Fruit fly (Drosophila melanogaster) whole organism, embryonic: ENCODE results near the gene Ugt37D1.

Experiments
- BEAF-32 ChIP-seq: fragments of 200-800 bp; sonication (Bioruptor generic); optimal IDR thresholded peaks from 3 replicates; lab custom pipeline; 2017; ENCODE audit warnings: missing biosample characterization, missing genetic modification characterization, mild to moderate bottlenecking, moderate library complexity, missing genetic modification reagents
- BtbVII ChIP-seq: fragments of 200-800 bp; sonication (Bioruptor generic); optimal IDR thresholded peaks from 3 replicates; lab custom pipeline; 2017; ENCODE audit warnings: missing biosample characterization, mild to moderate bottlenecking, missing genetic modification characterization
- CG10321 ChIP-seq: fragments of 200-800 bp; sonication (Bioruptor generic); IDR thresholded peaks from 2 replicates; pipeline ENCODE4 v1.3.6; 2022; ENCODE audit warnings: missing biosample characterization, missing genetic modification characterization
- CG11085 ChIP-seq: fragments of 200-800 bp; sonication (Bioruptor generic); IDR thresholded peaks from 2 replicates; pipeline ENCODE4 v1.3.6; 2022; ENCODE audit warnings: missing biosample characterization, missing genetic modification characterization
- CG13424 ChIP-seq: fragments of 200-800 bp; sonication (Bioruptor generic); optimal IDR thresholded peaks from 2 replicates; lab custom pipeline; 2019; ENCODE audit warnings: missing biosample characterization, mild to moderate bottlenecking, missing genetic modification characterization, moderate library complexity
- CG13775 ChIP-seq: fragments of 200-800 bp; sonication (Bioruptor generic); optimal IDR thresholded peaks from 3 replicates; lab custom pipeline; 2017; ENCODE audit warnings: missing biosample characterization, mild to moderate bottlenecking, missing genetic modification characterization
- CG14050 ChIP-seq: fragments of 200-800 bp; sonication (Bioruptor generic); IDR thresholded peaks from 3 replicates; pipeline ENCODE4 v1.3.6; 2022; ENCODE audit warnings: missing biosample characterization, missing genetic modification characterization
- CG15601 ChIP-seq: fragments of 200-800 bp; sonication (Bioruptor generic); optimal IDR thresholded peaks from 3 replicates; lab custom pipeline; 2019; ENCODE audit warnings: missing biosample characterization, mild to moderate bottlenecking, missing genetic modification characterization, moderate library complexity
- CG1602 ChIP-seq: fragments of 200-800 bp; sonication (Bioruptor generic); optimal IDR thresholded peaks from 3 replicates; lab custom pipeline; 2016; ENCODE audit warnings: missing biosample characterization, missing genetic modification characterization
- CG16779 ChIP-seq: fragments of 200-800 bp; sonication (Bioruptor generic); IDR thresholded peaks from 2 replicates; pipeline ENCODE4 v1.3.6; 2022; ENCODE audit warnings: missing biosample characterization, missing genetic modification characterization
- CG1792 ChIP-seq: fragments of 200-800 bp; sonication (Bioruptor generic); optimal IDR thresholded peaks from 2 replicates; lab custom pipeline; 2016; ENCODE audit warnings: missing biosample characterization, missing genetic modification characterization
- CG1832 ChIP-seq: fragments of 200-800 bp; sonication (Bioruptor generic); optimal IDR thresholded peaks from 2 replicates; lab custom pipeline; 2017; ENCODE audit warnings: missing biosample characterization, mild to moderate bottlenecking, missing genetic modification characterization, inconsistent platforms
- CG18619 ChIP-seq: fragments of 200-800 bp; sonication (Bioruptor generic); optimal IDR thresholded peaks from 3 replicates; lab custom pipeline; 2017; ENCODE audit warnings: missing biosample characterization, mild to moderate bottlenecking, missing genetic modification characterization
- CG2120 ChIP-seq: fragments of 200-800 bp; sonication (Bioruptor generic); optimal IDR thresholded peaks from 3 replicates; lab custom pipeline; 2016; ENCODE audit warnings: missing biosample characterization, missing genetic modification characterization
- CG2678 ChIP-seq: fragments of 200-800 bp; sonication (Bioruptor generic); optimal IDR thresholded peaks from 3 replicates; lab custom pipeline; 2019; ENCODE audit warnings: missing biosample characterization, mild to moderate bottlenecking, missing genetic modification characterization, moderate library complexity
- CG3407 ChIP-seq: fragments of 200-800 bp; sonication (Bioruptor generic); optimal IDR thresholded peaks from 2 replicates; lab custom pipeline; 2018; ENCODE audit warnings: missing biosample characterization, mild to moderate bottlenecking, missing genetic modification characterization
- CG34422 ChIP-seq: fragments of 200-800 bp; sonication (Bioruptor generic); IDR thresholded peaks from 3 replicates; pipeline ENCODE4 v1.3.6; 2022; ENCODE audit warnings: missing biosample characterization, missing genetic modification characterization
- CG3726 ChIP-seq: fragments of 200-800 bp; sonication (Bioruptor generic); IDR thresholded peaks from 3 replicates; pipeline ENCODE4, ENCODE4 v1.3.6; 2022; ENCODE audit warnings: missing biosample characterization, missing genetic modification characterization
- CG4328 ChIP-seq: fragments of 200-800 bp; sonication (Bioruptor generic); optimal IDR thresholded peaks from 3 replicates; lab custom pipeline; 2017; ENCODE audit warnings: missing biosample characterization, missing genetic modification reagents, missing genetic modification characterization
- CG4730 ChIP-seq: fragments of 200-800 bp; sonication (Bioruptor generic); IDR thresholded peaks from 2 replicates; pipeline ENCODE4 v1.3.6; 2022; ENCODE audit warnings: missing biosample characterization, missing genetic modification characterization
- CG5953 ChIP-seq: fragments of 200-800 bp; sonication (Bioruptor generic); IDR thresholded peaks from 2 replicates; pipeline ENCODE4 v1.3.6; 2022; ENCODE audit warnings: missing biosample characterization, missing genetic modification characterization
- CG8765 ChIP-seq: fragments of 200-800 bp; sonication (Bioruptor generic); IDR thresholded peaks from 2 replicates; pipeline ENCODE4 v1.3.6; 2022; ENCODE audit warnings: missing biosample characterization, missing genetic modification characterization
- CHES-1-like ChIP-seq: fragments of 200-800 bp; sonication (Bioruptor generic); optimal IDR thresholded peaks from 2 replicates; lab custom pipeline; 2016; ENCODE audit warnings: missing biosample characterization, missing genetic modification characterization
- D19A ChIP-seq: fragments of 200-800 bp; optimal IDR thresholded peaks from 3 replicates; lab custom pipeline; 2019; ENCODE audit warnings: missing biosample characterization, mild to moderate bottlenecking, missing genetic modification characterization, moderate library complexity
- Dbx ChIP-seq: fragments of 200-800 bp; sonication (Bioruptor generic); IDR thresholded peaks from 3 replicates; pipeline ENCODE4 v1.3.6; 2022; ENCODE audit warnings: missing biosample characterization, missing genetic modification characterization
- Ets65A ChIP-seq: fragments of 200-800 bp; sonication (Bioruptor generic); peaks from one replicate; lab custom pipeline; 2016; ENCODE audit warnings: missing biosample characterization, missing genetic modification characterization
- GATAe ChIP-seq: fragments of 200-800 bp; sonication (Bioruptor generic); conservative IDR thresholded peaks from 2 replicates; pipeline ENCODE4 v1.3.6; 2022; ENCODE audit warnings: missing biosample characterization, missing genetic modification characterization
- Gug ChIP-seq: fragments of 200-800 bp; sonication (Bioruptor generic); IDR thresholded peaks from 4 replicates; pipeline ENCODE4 v1.3.6; 2022; ENCODE audit warnings: missing biosample characterization, missing genetic modification characterization
- Mes4 ChIP-seq: fragments of 200-800 bp; sonication (Bioruptor generic); optimal IDR thresholded peaks from 2 replicates; lab custom pipeline; 2016; ENCODE audit warnings: missing biosample characterization, missing genetic modification characterization
- PHDP ChIP-seq: fragments of 200-800 bp; sonication (Bioruptor generic); optimal IDR thresholded peaks from 3 replicates; lab custom pipeline; 2018; ENCODE audit warnings: missing biosample characterization, mild to moderate bottlenecking, missing genetic modification characterization, moderate library complexity
- Rfx ChIP-seq: fragments of 200-800 bp; sonication (Bioruptor generic); IDR thresholded peaks from 2 replicates; pipeline ENCODE4 v1.3.6; 2022; ENCODE audit warnings: missing biosample characterization, missing genetic modification characterization
- Scr ChIP-seq: fragments of 200-800 bp; sonication (Bioruptor generic); IDR thresholded peaks from 2 replicates; pipeline ENCODE4 v1.3.6; 2022; ENCODE audit warnings: missing biosample characterization, missing genetic modification characterization; ENCODE audit not compliant: partially characterized antibody
- Six4 ChIP-seq: fragments of 200-800 bp; sonication (Bioruptor generic); optimal IDR thresholded peaks from 2 replicates; lab custom pipeline; 2016; ENCODE audit warnings: missing biosample characterization, missing genetic modification characterization
- btn ChIP-seq: fragments of 200-800 bp; sonication (Bioruptor generic); optimal IDR thresholded peaks from 2 replicates; lab custom pipeline; 2016; ENCODE audit warnings: missing biosample characterization, missing genetic modification characterization
- fru ChIP-seq: fragments of >200 bp; optimal IDR thresholded peaks from 2 replicates; lab custom pipeline; 2017
- gcm ChIP-seq: fragments of 200-800 bp; sonication (Bioruptor generic); optimal IDR thresholded peaks from 2 replicates; lab custom pipeline; 2019; ENCODE audit warnings: missing biosample characterization, mild to moderate bottlenecking, missing genetic modification characterization, moderate library complexity
- gsb-n ChIP-seq: fragments of 200-800 bp; sonication (Bioruptor generic); optimal IDR thresholded peaks from 3 replicates; lab custom pipeline; 2018; ENCODE audit warnings: missing biosample characterization, mild to moderate bottlenecking, missing genetic modification characterization
- klu ChIP-seq: fragments of 200-800 bp; sonication (Bioruptor generic); IDR thresholded peaks from 2 replicates; pipeline ENCODE4 v1.3.6; 2022; ENCODE audit warnings: missing biosample characterization, missing genetic modification characterization
- mirr ChIP-seq: fragments of 200-800 bp; sonication (Bioruptor generic); optimal IDR thresholded peaks from 3 replicates; lab custom pipeline; 2018; ENCODE audit warnings: missing biosample characterization, mild to moderate bottlenecking, missing genetic modification characterization
- mld ChIP-seq: fragments of 200-800 bp; sonication (Bioruptor generic); IDR thresholded peaks from 3 replicates; pipeline ENCODE4 v1.3.6; 2022; ENCODE audit warnings: missing biosample characterization, missing genetic modification characterization; ENCODE audit not compliant: partially characterized antibody
- nerfin-2 ChIP-seq: fragments of 200-800 bp; sonication (Bioruptor generic); IDR thresholded peaks from 2 replicates; pipeline ENCODE4 v1.3.6; 2022; ENCODE audit warnings: missing biosample characterization, missing genetic modification characterization; ENCODE audit not compliant: partially characterized antibody
- pros ChIP-seq: fragments of 200-800 bp; sonication (Bioruptor generic); optimal IDR thresholded peaks from 3 replicates; lab custom pipeline; 2019; ENCODE audit warnings: missing biosample characterization, mild to moderate bottlenecking, missing genetic modification characterization, moderate library complexity
- pzg ChIP-seq: fragments of 200-800 bp; sonication (Bioruptor generic); optimal IDR thresholded peaks from 3 replicates; lab custom pipeline; 2018; ENCODE audit warnings: missing biosample characterization, mild to moderate bottlenecking, missing genetic modification characterization, moderate library complexity
- ro ChIP-seq: fragments of 200-800 bp; sonication (Bioruptor generic); IDR thresholded peaks from 2 replicates; pipeline ENCODE4 v1.3.6; 2022; ENCODE audit warnings: missing biosample characterization, missing genetic modification characterization
- run ChIP-seq: fragments of 200-800 bp; sonication (Bioruptor generic); optimal IDR thresholded peaks from 3 replicates; lab custom pipeline; 2018; ENCODE audit warnings: missing biosample characterization, mild to moderate bottlenecking, missing genetic modification characterization
- sd ChIP-seq: fragments of 200-800 bp; sonication (Bioruptor generic); optimal IDR thresholded peaks from 3 replicates; lab custom pipeline; 2018; ENCODE audit warnings: missing biosample characterization, mild to moderate bottlenecking, missing genetic modification characterization, moderate library complexity
- sens ChIP-seq: fragments of 200-800 bp; sonication (Bioruptor generic); peaks from one replicate; lab custom pipeline; 2016; ENCODE audit warnings: missing biosample characterization, missing genetic modification characterization
- seq ChIP-seq: fragments of 200-800 bp; sonication (Bioruptor generic); IDR thresholded peaks from 2 replicates; pipeline ENCODE4 v1.3.6; 2022; ENCODE audit warnings: missing biosample characterization, missing genetic modification characterization
- sima ChIP-seq: fragments of 200-800 bp; sonication (Bioruptor generic); optimal IDR thresholded peaks from 2 replicates; lab custom pipeline; 2016; ENCODE audit warnings: missing biosample characterization, missing genetic modification characterization
- toy ChIP-seq: fragments of 200-800 bp; sonication (Bioruptor generic); IDR thresholded peaks from 2 replicates; pipeline ENCODE4 v1.3.6; 2022; ENCODE audit warnings: missing biosample characterization, missing genetic modification characterization
- tx ChIP-seq: fragments of 200-800 bp; sonication (Bioruptor generic); optimal IDR thresholded peaks from 2 replicates; lab custom pipeline; 2016; ENCODE audit warnings: missing biosample characterization, missing genetic modification characterization
- vvl ChIP-seq: fragments of 200-800 bp; sonication (Bioruptor generic); IDR thresholded peaks from 2 replicates; pipeline ENCODE4 v1.3.6; 2022; ENCODE audit warnings: missing biosample characterization, missing genetic modification characterization
- wek ChIP-seq: fragments of 200-800 bp; sonication (Bioruptor generic); optimal IDR thresholded peaks from 3 replicates; lab custom pipeline; 2018; ENCODE audit warnings: missing biosample characterization, mild to moderate bottlenecking, missing genetic modification characterization, moderate library complexity

Gene Ugt37D1

dm6 chr2L:16819714-16820113 is 20.9 kb downstream of the Ugt37D1 start (continued):
- TF ChIP-seq CG16779 (GFP tag; lab: Robert Waterston, UW) (no peak), CG11085 (GFP tag; lab: Robert Waterston, UW) (no peak), CG8765 (no peak), CG1792 (GFP tag; lab: Kevin White, UChicago) (no peak), CG4328 (GFP tag; lab: Kevin White, UChicago) (no peak), fru (lab: Kevin White, UChicago) (no peak), klu (GFP tag; lab: Robert Waterston, UW) (no peak), CG10321 (GFP tag; lab: Robert Waterston, UW) (no peak), vvl (no peak), Gug (GFP tag; lab: Robert Waterston, UW) (no peak), seq (no peak), Mes4 (GFP tag; lab: Kevin White, UChicago) (no peak), nerfin-2 (GFP tag; lab: Robert Waterston, UW) (no peak), gcm (peak; percentile 40), CG1832 (GFP tag; lab: Kevin White, UChicago) (no peak), sima (GFP tag; lab: Kevin White, UChicago) (no peak), toy (GFP tag; lab: Robert Waterston, UW) (no peak), CG3407 (GFP tag; lab: Kevin White, UChicago) (no peak), Ets65A (GFP tag; lab: Kevin White, UChicago) (no peak), CG13424 (tag; lab: Kevin White, UChicago) (peak; percentile 17), CG2678 (tag; lab: Kevin White, UChicago) (peak; percentile 72), D19A (tag; lab: Kevin White, UChicago) (no peak), CG3726 (no peak), mld (no peak), pzg (GFP tag; lab: Kevin White, UChicago) (no peak), Dbx (GFP tag; lab: Robert Waterston, UW) (no peak), CG5953 (GFP tag; lab: Robert Waterston, UW) (no peak), mirr (peak; percentile 68), CG18619 (GFP tag; lab: Kevin White, UChicago) (no peak), pros (no peak), CHES-1-like (GFP tag; lab: Kevin White, UChicago) (no peak), sd (tag; lab: Kevin White, UChicago) (peak; percentile 98), PHDP (tag; lab: Kevin White, UChicago) (peak; percentile 74), Rfx (GFP tag; lab: Robert Waterston, UW) (no peak), sens (peak; percentile 20), CG1602 (GFP tag; lab: Kevin White, UChicago) (no peak), BtbVII (GFP tag; lab: Kevin White, UChicago) (peak; percentile 57), CG4730 (no peak), Scr (no peak), GATAe (GFP tag; lab: Robert Waterston, UW) (peak; percentile 59), CG13775 (GFP tag; lab: Kevin White, UChicago) (no peak), CG34422 (GFP tag; lab: Robert Waterston, UW) (no peak), Six4 (GFP tag; lab: Kevin White, UChicago) (no peak), ro (GFP tag; lab: Robert Waterston, UW) (no peak), btn (GFP tag; lab: Kevin White, UChicago) (no peak), CG14050 (no peak), tx (GFP tag; lab: Kevin White, UChicago) (no peak), gsb-n (tag; lab: Kevin White, UChicago) (no peak), run (tag; lab: Kevin White, UChicago) (no peak), BEAF-32 (no peak), CG15601 (peak; percentile 12), CG2120 (GFP tag; lab: Kevin White, UChicago) (no peak), wek (GFP tag; lab: Kevin White, UChicago) (no peak)
